Worm (Caenorhabditis elegans) whole organism, mixed stage, embryonic: ENCODE results near the gene malt-1.

ENCODE experiments used
- M03D4.4 ChIP-seq: sonication (generic microtip); optimal IDR thresholded peaks from 2 replicates; lab custom pipeline; 2017; ENCODE audit warnings: mild to moderate bottlenecking, missing genetic modification characterization, missing compliant biosample characterization
- bed-3 ChIP-seq: fragments of 200-800 bp; sonication (Bioruptor generic); optimal IDR thresholded peaks from 3 replicates; lab custom pipeline; 2018; ENCODE audit warnings: mild to moderate bottlenecking, missing genetic modification characterization, moderate library complexity, missing compliant biosample characterization
- ceh-83 ChIP-seq: fragments of 200-800 bp; sonication (Bioruptor generic); optimal IDR thresholded peaks from 2 replicates; lab custom pipeline; 2018; ENCODE audit warnings: mild to moderate bottlenecking, missing genetic modification characterization, missing compliant biosample characterization
- cnd-1 ChIP-seq: fragments of 200-800 bp; sonication (Bioruptor generic); optimal IDR thresholded peaks from 2 replicates; lab custom pipeline; 2018; ENCODE audit warnings: mild to moderate bottlenecking, missing genetic modification characterization, missing compliant biosample characterization
- drap-1 ChIP-seq: fragments of 200-800 bp; sonication (Bioruptor generic); optimal IDR thresholded peaks from 3 replicates; lab custom pipeline; 2018; ENCODE audit warnings: mild to moderate bottlenecking, missing genetic modification characterization, missing compliant biosample characterization
- elt-3 ChIP-seq: fragments of 150-350 bp; optimal IDR thresholded peaks from 2 replicates; lab custom pipeline; 2014; ENCODE audit warnings: missing biosample characterization, missing genetic modification characterization
- flh-1 ChIP-seq: fragments of 200-800 bp; sonication (Bioruptor generic); optimal IDR thresholded peaks from 2 replicates; lab custom pipeline; 2018; ENCODE audit warnings: mild to moderate bottlenecking, missing genetic modification characterization, moderate library complexity, missing compliant biosample characterization
- lin-32 ChIP-seq: fragments of 200-800 bp; sonication (Bioruptor generic); optimal IDR thresholded peaks from 2 replicates; lab custom pipeline; 2018; ENCODE audit warnings: mild to moderate bottlenecking, missing genetic modification characterization, missing compliant biosample characterization
- lsy-2 ChIP-seq: fragments of 150-350 bp; optimal IDR thresholded peaks from 2 replicates; lab custom pipeline; 2014; ENCODE audit warnings: missing biosample characterization, missing genetic modification characterization
- pha-4 ChIP-seq: fragments of 150-350 bp; optimal IDR thresholded peaks from 2 replicates; lab custom pipeline; 2018; ENCODE audit warnings: missing biosample characterization, missing genetic modification reagents, missing genetic modification characterization
- sem-2 ChIP-seq: fragments of 200-800 bp; sonication (Bioruptor generic); optimal IDR thresholded peaks from 2 replicates; lab custom pipeline; 2018; ENCODE audit warnings: mild to moderate bottlenecking, missing genetic modification characterization, missing compliant biosample characterization
- sptf-1 ChIP-seq: sonication (generic microtip); optimal IDR thresholded peaks from 2 replicates; lab custom pipeline; 2017; ENCODE audit warnings: mild to moderate bottlenecking, missing genetic modification characterization, moderate library complexity, missing compliant biosample characterization
- tbx-8 ChIP-seq: fragments of 200-800 bp; sonication (Bioruptor generic); optimal IDR thresholded peaks from 2 replicates; lab custom pipeline; 2018; ENCODE audit warnings: mild to moderate bottlenecking, missing genetic modification characterization, moderate library complexity, missing compliant biosample characterization

The malt-1 gene

ce11 chrII:6898017-6898779 lies 52.9 kb downstream of the malt-1 start, which contains the start of gene hrpl-1:
Gene hrpl-1, plus strand, starts transcription at chrII:6898729.
- TF ChIP-seq flh-1 (GFP tag; lab: Kevin White, UChicago) (no peak), drap-1 (no peak), elt-3 (tag; lab: Kevin White, UChicago) (no peak), lin-32 (GFP tag; lab: Kevin White, UChicago) (peak; percentile 14), ceh-83 (GFP tag; lab: Kevin White, UChicago) (peak; percentile 62), tbx-8 (GFP tag; lab: Kevin White, UChicago) (peak; percentile 28), M03D4.4 (tag; lab: Kevin White, UChicago) (peak; percentile 73), sem-2 (GFP tag; lab: Kevin White, UChicago) (peak; percentile 52), pha-4 (tag; lab: Kevin White, UChicago) (no peak), cnd-1 (tag; lab: Kevin White, UChicago) (peak; percentile 59), lsy-2 (peak; percentile 26), sptf-1 (tag; lab: Kevin White, UChicago) (peak; percentile 76), bed-3 (GFP tag; lab: Kevin White, UChicago) (peak; percentile 11)
